Worm (Caenorhabditis elegans) whole organism, early embryonic: Measurements from ENCODE around the gene D2024.1.

Experiments used
- B0310.2 ChIP-seq: sonication (generic microtip); optimal IDR thresholded peaks from 2 replicates; lab custom pipeline; 2016; ENCODE audit warnings: mild to moderate bottlenecking, missing genetic modification characterization, missing compliant biosample characterization
- aly-1 ChIP-seq: sonication (generic microtip); optimal IDR thresholded peaks from 2 replicates; lab custom pipeline; 2016; ENCODE audit warnings: missing genetic modification characterization, missing compliant biosample characterization

DNA sequence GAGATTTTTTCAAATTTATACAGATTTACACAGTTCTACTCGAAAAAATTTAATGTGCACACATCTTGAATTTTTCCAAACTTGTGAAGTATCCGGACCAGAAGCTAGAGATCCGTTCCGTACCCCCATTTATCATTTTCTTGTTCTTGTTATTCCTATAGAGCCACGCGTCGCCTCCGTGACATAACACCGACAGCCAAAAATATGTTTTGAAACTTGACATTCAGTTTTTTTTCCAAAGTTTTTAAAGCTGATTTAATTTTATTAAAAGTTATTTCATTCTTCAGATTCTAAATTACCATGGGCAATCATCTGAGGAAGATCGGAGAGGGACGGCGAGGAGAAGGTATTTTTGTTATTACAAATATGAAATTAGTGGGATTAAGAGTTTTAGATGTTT lies 2.8 kb downstream of the D2024.1 start, which contains the start of gene D2024.18:
- TF ChIP-seq aly-1 (tag; lab: Kevin White, UChicago) (no peak), B0310.2 (tag; lab: Kevin White, UChicago) (no peak)
